Fruit fly (Drosophila melanogaster): ENCODE results near the gene CG32071.

Gene CG32071

DNA sequence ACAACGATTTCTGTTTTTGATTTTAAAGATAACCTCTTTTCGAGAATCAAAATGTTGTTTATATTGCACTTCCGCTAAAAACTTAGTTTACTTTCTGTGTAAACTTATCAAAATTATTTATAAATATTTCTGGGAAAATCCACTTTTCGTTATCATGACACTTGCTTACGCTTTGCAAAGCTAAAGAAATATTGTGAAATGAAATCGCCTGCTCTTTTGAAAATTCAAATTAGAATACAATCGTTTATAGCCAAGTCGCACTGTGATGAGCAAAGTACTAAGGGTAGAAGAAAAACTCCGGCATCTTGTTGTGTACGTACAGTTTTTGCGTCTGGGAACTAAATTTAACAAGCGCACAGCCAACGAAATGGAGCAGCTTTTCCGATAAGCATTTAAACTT is 20.8 kb upstream of the CG32071 start:
- TF ChIP-seq kay (GFP tag; ENCODE audit: borderline replicate concordance) (no peak), CG7045 (GFP tag; optimal IDR thresholded peaks at IDR 0.05) (no peak), CG33017 (tag; optimal IDR thresholded peaks at IDR 0.05) (no peak), Hr96 (GFP tag; optimal IDR thresholded peaks at IDR 0.05) (no peak), tj (GFP tag; optimal IDR thresholded peaks at IDR 0.05) (no peak), CG11617 (GFP tag; optimal IDR thresholded peaks at IDR 0.05) (no peak), CG14711 (tag; optimal IDR thresholded peaks at IDR 0.05) (no peak), bab1 (GFP tag; optimal IDR thresholded peaks at IDR 0.05) (no peak), cnc (optimal IDR thresholded peaks at IDR 0.05) (no peak), ovo (GFP tag; optimal IDR thresholded peaks at IDR 0.05) (no peak), CG12768 (GFP tag; optimal IDR thresholded peaks at IDR 0.05) (no peak), Crg-1 (GFP tag; optimal IDR thresholded peaks at IDR 0.05) (no peak), cic (GFP tag; optimal IDR thresholded peaks at IDR 0.05) (no peak), Clk (GFP tag; optimal IDR thresholded peaks at IDR 0.05) (no peak), CG1620 (GFP tag; optimal IDR thresholded peaks at IDR 0.05) (no peak), pad (GFP tag; optimal IDR thresholded peaks at IDR 0.05) (no peak), CG7101 (tag; optimal IDR thresholded peaks at IDR 0.05) (no peak)

DNA sequence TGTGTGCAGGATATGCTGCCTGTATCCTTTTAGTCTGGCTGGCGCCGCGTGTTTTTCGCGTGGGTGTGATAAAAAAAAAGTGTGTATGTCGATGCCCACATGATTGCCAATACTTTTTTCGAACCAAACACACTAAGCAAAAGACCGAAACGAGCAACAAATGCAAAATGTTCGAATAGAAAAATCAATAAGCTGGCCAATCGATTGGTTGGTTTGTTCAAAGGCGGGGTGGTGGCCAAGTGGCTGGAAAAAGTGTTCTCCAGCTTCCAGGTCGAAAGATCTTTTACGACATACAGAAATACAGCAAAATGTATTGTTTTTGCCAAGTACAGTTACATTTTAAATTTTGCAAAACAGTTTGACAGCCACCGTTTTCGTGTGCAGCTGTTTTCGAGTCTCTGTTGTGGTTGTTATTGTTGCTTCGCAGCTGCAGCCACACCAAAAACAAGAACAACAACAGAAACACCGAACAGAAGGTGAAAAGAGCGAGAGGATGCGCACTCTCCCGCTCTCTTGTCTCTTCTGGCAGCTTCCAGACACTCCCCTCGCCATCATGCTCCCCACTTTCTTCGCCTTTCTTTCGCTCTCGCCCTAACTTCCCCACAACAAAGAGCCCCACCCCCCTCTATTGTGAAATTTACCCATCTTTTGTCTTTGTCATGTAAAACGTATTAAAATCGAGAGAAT is 20.1 kb upstream of the CG32071 start:
- peak; percentile 67 for TF ChIP-seq pad (GFP tag; optimal IDR thresholded peaks at IDR 0.05)
- no peak for TF ChIP-seq cnc (optimal IDR thresholded peaks at IDR 0.05)
- TF ChIP-seq ovo (GFP tag; optimal IDR thresholded peaks at IDR 0.05): peak; percentile 24
- TF ChIP-seq CG12768 (GFP tag; optimal IDR thresholded peaks at IDR 0.05): no peak

DNA sequence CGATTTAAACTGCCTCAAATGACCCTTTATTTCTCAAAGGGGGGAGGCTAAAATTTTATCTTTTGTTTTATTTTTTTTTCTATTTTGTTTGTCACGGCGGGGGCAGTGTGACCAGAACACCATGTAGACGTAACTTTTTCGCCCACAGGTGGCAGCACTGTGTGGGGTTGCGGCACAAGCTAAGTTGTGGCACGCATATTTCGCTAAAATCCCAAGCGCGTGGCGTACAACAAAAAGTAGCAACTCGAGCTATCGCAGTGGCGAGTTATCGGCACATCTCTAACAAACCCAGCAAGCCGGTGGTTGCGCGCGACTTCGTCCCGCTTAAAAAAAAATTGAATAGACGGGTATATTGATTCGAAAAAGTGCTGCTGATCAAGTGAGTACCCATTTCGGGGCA is 19.4 kb upstream of the CG32071 start, which contains the start of the genes Ufd1 and NaPi-III:
Ufd1 (minus strand) TSS at position 129 of the 400 bp plus-strand sequence.
NaPi-III (plus strand) TSS at position 261 of the 400 bp plus-strand sequence.
- no peak for TF ChIP-seq Crg-1 (GFP tag; optimal IDR thresholded peaks at IDR 0.05)
- TF ChIP-seq ovo (GFP tag; optimal IDR thresholded peaks at IDR 0.05): no peak
- peak; percentile 45 for TF ChIP-seq CG7101 (tag; optimal IDR thresholded peaks at IDR 0.05)
- peak; percentile 26 for TF ChIP-seq tj (GFP tag; optimal IDR thresholded peaks at IDR 0.05)
- TF ChIP-seq CG11617 (GFP tag; optimal IDR thresholded peaks at IDR 0.05): peak; percentile 47
- TF ChIP-seq cnc (optimal IDR thresholded peaks at IDR 0.05): peak in 1 of 2 experiments; percentile 21
- no peak for TF ChIP-seq CG5204 (GFP tag; optimal IDR thresholded peaks at IDR 0.05)
- peak; percentile 71 for TF ChIP-seq bab1 (GFP tag; optimal IDR thresholded peaks at IDR 0.05)
- TF ChIP-seq CG33017 (tag; optimal IDR thresholded peaks at IDR 0.05): no peak
- no peak for TF ChIP-seq CG12768 (GFP tag; optimal IDR thresholded peaks at IDR 0.05)
- peak; percentile 24 for TF ChIP-seq Hr96 (GFP tag; optimal IDR thresholded peaks at IDR 0.05)
- no peak for TF ChIP-seq CG14711 (tag; optimal IDR thresholded peaks at IDR 0.05)
- TF ChIP-seq CG7045 (GFP tag; optimal IDR thresholded peaks at IDR 0.05): no peak
- TF ChIP-seq CG1620 (GFP tag; optimal IDR thresholded peaks at IDR 0.05): peak; percentile 51
- TF ChIP-seq cic (GFP tag; optimal IDR thresholded peaks at IDR 0.05): peak; percentile 73
- TF ChIP-seq Clk (GFP tag; optimal IDR thresholded peaks at IDR 0.05): no peak
- TF ChIP-seq Mnt (GFP tag; optimal IDR thresholded peaks at IDR 0.05): peak; percentile 73
- no peak for TF ChIP-seq pad (GFP tag; optimal IDR thresholded peaks at IDR 0.05)
- no peak for TF ChIP-seq kay (GFP tag; ENCODE audit: borderline replicate concordance)
- TF ChIP-seq toe (GFP tag; optimal IDR thresholded peaks at IDR 0.05): no peak

DNA sequence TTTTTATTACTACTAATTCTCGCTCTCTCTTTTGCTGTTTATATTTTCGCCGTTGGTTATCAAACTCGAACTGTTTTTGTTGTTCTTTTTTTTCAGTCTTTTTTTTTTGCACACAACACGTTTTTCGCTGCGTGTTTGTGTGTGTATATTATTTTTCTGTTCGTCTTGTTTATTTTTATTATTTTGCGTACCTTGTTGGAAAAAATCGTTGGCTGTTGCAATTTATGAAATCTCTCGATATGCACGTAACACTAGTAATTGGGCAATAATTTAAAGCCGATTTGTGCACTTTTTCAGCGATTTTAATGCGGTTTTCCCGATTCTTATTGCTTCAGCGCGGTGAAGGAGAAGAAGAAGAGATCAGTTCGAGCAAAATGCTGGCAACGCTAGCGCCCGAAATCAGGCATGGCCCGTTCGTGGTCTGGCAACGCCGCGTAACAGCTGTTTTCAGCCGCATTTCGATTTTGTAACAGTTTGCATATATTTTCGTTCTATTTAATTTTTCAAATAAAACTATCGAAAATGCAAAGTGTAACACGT is 16.8 kb upstream of the CG32071 start, which contains the start of the genes FoxK and mRpL2:
FoxK (minus strand) TSS at position 365 of the 540 bp plus-strand sequence.
mRpL2 (plus strand) TSS at position 429 of the 540 bp plus-strand sequence.
- TF ChIP-seq CG5204 (GFP tag; optimal IDR thresholded peaks at IDR 0.05): no peak
- peak; percentile 71 for TF ChIP-seq CG7045 (GFP tag; optimal IDR thresholded peaks at IDR 0.05)
- TF ChIP-seq ovo (GFP tag; optimal IDR thresholded peaks at IDR 0.05): peak; percentile 9
- no peak for TF ChIP-seq cnc (optimal IDR thresholded peaks at IDR 0.05)
- peak; percentile 88 for TF ChIP-seq tj (GFP tag; optimal IDR thresholded peaks at IDR 0.05)
- TF ChIP-seq CG11617 (GFP tag; optimal IDR thresholded peaks at IDR 0.05): peak; percentile 89
- TF ChIP-seq cic (GFP tag; optimal IDR thresholded peaks at IDR 0.05): peak; percentile 93
- TF ChIP-seq CG12768 (GFP tag; optimal IDR thresholded peaks at IDR 0.05): peak; percentile 85
- TF ChIP-seq Hr96 (GFP tag; optimal IDR thresholded peaks at IDR 0.05): peak; percentile 57
- TF ChIP-seq Crg-1 (GFP tag; optimal IDR thresholded peaks at IDR 0.05): peak; percentile 15
- peak; percentile 7 for TF ChIP-seq CG7101 (tag; optimal IDR thresholded peaks at IDR 0.05)
- TF ChIP-seq kay (GFP tag; ENCODE audit: borderline replicate concordance): peak; percentile 98
- TF ChIP-seq CG1620 (GFP tag; optimal IDR thresholded peaks at IDR 0.05): peak; percentile 64
- peak; percentile 91 for TF ChIP-seq Mnt (GFP tag; optimal IDR thresholded peaks at IDR 0.05)
- peak; percentile 7 for TF ChIP-seq Clk (GFP tag; optimal IDR thresholded peaks at IDR 0.05)
- peak; percentile 72 for TF ChIP-seq CG33017 (tag; optimal IDR thresholded peaks at IDR 0.05)
- no peak for TF ChIP-seq pad (GFP tag; optimal IDR thresholded peaks at IDR 0.05)
- TF ChIP-seq bab1 (GFP tag; optimal IDR thresholded peaks at IDR 0.05): peak; percentile 31
- TF ChIP-seq CG14711 (tag; optimal IDR thresholded peaks at IDR 0.05): peak; percentile 51
- TF ChIP-seq toe (GFP tag; optimal IDR thresholded peaks at IDR 0.05): peak; percentile 58

DNA sequence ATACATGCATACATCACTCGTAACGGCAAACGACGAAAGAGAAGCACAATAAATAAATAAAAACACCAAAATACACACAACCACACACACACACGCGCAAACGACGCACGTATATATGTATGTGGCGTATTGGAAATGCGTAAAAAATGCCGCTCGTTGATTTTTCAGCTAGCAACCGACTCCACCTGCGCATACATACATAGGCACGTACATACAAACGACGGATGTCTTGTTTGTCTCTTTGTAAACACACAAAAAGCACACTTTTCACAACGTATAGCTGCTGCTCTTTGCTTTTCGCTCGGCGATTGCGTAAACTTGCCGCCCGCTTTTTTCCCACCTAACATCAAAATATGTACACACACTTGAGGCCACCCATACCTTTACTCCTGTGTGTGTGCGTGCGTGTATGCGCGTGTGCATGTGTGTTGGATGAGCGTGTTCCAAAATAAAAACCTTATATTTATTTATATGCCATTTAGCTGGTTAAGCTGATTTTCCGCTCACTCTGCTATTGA is 16.3 kb upstream of the CG32071 start:
- TF ChIP-seq Crg-1 (GFP tag; optimal IDR thresholded peaks at IDR 0.05) (no peak), ovo (GFP tag; optimal IDR thresholded peaks at IDR 0.05) (peak; percentile 47)

DNA sequence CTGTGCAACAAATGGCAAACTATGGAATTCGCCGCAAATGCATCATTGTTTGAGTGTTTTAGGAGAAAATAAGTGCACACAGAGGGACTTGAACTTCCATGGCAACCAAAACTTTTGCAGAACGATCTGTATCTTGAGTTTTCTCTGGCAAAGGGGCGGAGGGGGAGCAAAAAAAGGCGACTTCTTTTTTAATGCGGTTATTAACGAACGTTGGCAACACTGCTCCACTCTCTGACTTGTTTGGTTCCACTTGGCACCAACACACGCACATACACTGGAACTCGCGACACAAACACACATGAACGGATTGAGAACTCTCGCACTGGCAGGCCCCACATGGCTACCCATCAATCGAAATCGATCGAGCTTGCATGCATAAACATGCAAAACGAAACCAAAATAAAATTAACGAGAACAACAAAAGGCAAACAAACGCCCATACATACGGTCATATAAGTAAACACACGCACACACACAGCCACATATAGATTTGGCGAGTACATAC is 15.8 kb upstream of the CG32071 start:
- TF ChIP-seq Crg-1 (GFP tag; optimal IDR thresholded peaks at IDR 0.05) (peak; percentile 56), Mnt (GFP tag; optimal IDR thresholded peaks at IDR 0.05) (peak; percentile 7), toe (GFP tag; optimal IDR thresholded peaks at IDR 0.05) (no peak), CG12768 (GFP tag; optimal IDR thresholded peaks at IDR 0.05) (peak; percentile 15), CG11617 (GFP tag; optimal IDR thresholded peaks at IDR 0.05) (no peak), CG1620 (GFP tag; optimal IDR thresholded peaks at IDR 0.05) (peak; percentile 20), bab1 (GFP tag; optimal IDR thresholded peaks at IDR 0.05) (no peak), Hr96 (GFP tag; optimal IDR thresholded peaks at IDR 0.05) (no peak), CG14711 (tag; optimal IDR thresholded peaks at IDR 0.05) (peak; percentile 77), ovo (GFP tag; optimal IDR thresholded peaks at IDR 0.05) (no peak), CG7101 (tag; optimal IDR thresholded peaks at IDR 0.05) (no peak), tj (GFP tag; optimal IDR thresholded peaks at IDR 0.05) (no peak), CG33017 (tag; optimal IDR thresholded peaks at IDR 0.05) (no peak), kay (GFP tag; ENCODE audit: borderline replicate concordance) (no peak), CG7045 (GFP tag; optimal IDR thresholded peaks at IDR 0.05) (peak; percentile 1), pad (GFP tag; optimal IDR thresholded peaks at IDR 0.05) (peak; percentile 10), Clk (GFP tag; optimal IDR thresholded peaks at IDR 0.05) (no peak), CG5204 (GFP tag; optimal IDR thresholded peaks at IDR 0.05) (no peak), cic (GFP tag; optimal IDR thresholded peaks at IDR 0.05) (no peak), cnc (optimal IDR thresholded peaks at IDR 0.05) (no peak)

Measured in whole organism, adult.